Fruit fly (Drosophila melanogaster): ENCODE results near the gene Alg2.

DNA sequence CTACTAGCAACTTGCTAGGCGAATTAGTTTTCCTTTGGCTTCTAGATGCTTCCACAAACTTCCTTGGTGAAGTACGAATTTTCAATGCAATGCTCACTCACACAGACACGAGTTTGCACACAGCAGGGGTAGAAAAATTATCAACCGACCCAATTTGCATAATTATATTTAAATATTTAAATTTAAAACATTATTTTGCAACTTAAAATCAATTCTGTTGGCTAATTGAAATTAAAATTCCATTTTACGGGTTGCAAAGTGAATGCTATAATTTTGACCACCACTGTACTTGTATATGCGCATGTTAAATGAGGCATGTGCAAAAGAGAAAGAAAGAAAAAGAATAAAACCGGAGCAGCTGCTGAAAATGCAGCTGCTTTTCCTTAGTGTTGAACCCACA is 50.5 kb downstream of the Alg2 start:
- peak; percentile 95 for TF ChIP-seq Rel (GFP tag; optimal IDR thresholded peaks at IDR 0.05)
- TF ChIP-seq Rel (tag; optimal IDR thresholded peaks at IDR 0.05): peak; percentile 81
- peak; percentile 84 for TF ChIP-seq dmrt93B (GFP tag; optimal IDR thresholded peaks at IDR 0.05)
- peak; percentile 54 for TF ChIP-seq dsf (GFP tag; optimal IDR thresholded peaks at IDR 0.05; ENCODE audit: borderline replicate concordance)
- TF ChIP-seq tai (GFP tag; optimal IDR thresholded peaks at IDR 0.05): no peak
